Fruit fly (Drosophila melanogaster) whole organism, embryonic: ENCODE data around the gene Hydr2.

ENCODE experiments used
- Abd-B ChIP-seq: fragments of 200-800 bp; sonication (Bioruptor generic); optimal IDR thresholded peaks from 2 replicates; lab custom pipeline; 2018; ENCODE audit warnings: missing biosample characterization, mild to moderate bottlenecking, missing genetic modification characterization, moderate library complexity
- Asciz ChIP-seq: fragments of 200-800 bp; sonication (Bioruptor generic); optimal IDR thresholded peaks from 2 replicates; lab custom pipeline; 2017; ENCODE audit warnings: missing biosample characterization, mild to moderate bottlenecking, missing genetic modification characterization, missing genetic modification reagents
- Bgb ChIP-seq: fragments of 200-800 bp; sonication (Bioruptor generic); IDR thresholded peaks from 2 replicates; pipeline ENCODE4 v1.3.6; 2022; ENCODE audit warnings: missing biosample characterization, missing genetic modification characterization; ENCODE audit not compliant: partially characterized antibody
- CG10209 ChIP-seq: fragments of 200-800 bp; sonication (Bioruptor generic); optimal IDR thresholded peaks from 3 replicates; lab custom pipeline; 2017; ENCODE audit warnings: missing biosample characterization, mild to moderate bottlenecking, missing genetic modification characterization, missing genetic modification reagents
- CG10959 ChIP-seq: fragments of 200-800 bp; sonication (Bioruptor generic); IDR thresholded peaks from 2 replicates; pipeline ENCODE4 v1.3.6; 2022; ENCODE audit warnings: missing biosample characterization, missing genetic modification characterization
- CG11456 ChIP-seq: fragments of 200-800 bp; sonication (Bioruptor generic); IDR thresholded peaks from 3 replicates; pipeline ENCODE4 v1.3.6; 2022; ENCODE audit warnings: missing biosample characterization, missing genetic modification characterization
- CG11504 ChIP-seq: fragments of 200-800 bp; sonication (Bioruptor generic); optimal IDR thresholded peaks from 3 replicates; lab custom pipeline; 2019; ENCODE audit warnings: missing biosample characterization, mild to moderate bottlenecking, missing genetic modification characterization, moderate library complexity
- CG15269 ChIP-seq: fragments of 200-800 bp; sonication (Bioruptor generic); optimal IDR thresholded peaks from 2 replicates; lab custom pipeline; 2018; ENCODE audit warnings: missing biosample characterization, mild to moderate bottlenecking, missing genetic modification characterization, moderate library complexity
- CG17328 ChIP-seq: fragments of 200-800 bp; sonication (Bioruptor generic); IDR thresholded peaks from 2 replicates; pipeline ENCODE4 v1.3.6; 2022; ENCODE audit warnings: missing biosample characterization, missing genetic modification characterization
- CG17568 ChIP-seq: fragments of 200-800 bp; sonication (Bioruptor generic); optimal IDR thresholded peaks from 2 replicates; lab custom pipeline; 2018; ENCODE audit warnings: missing biosample characterization, mild to moderate bottlenecking, missing genetic modification characterization, moderate library complexity
- CG1792 ChIP-seq: fragments of 200-800 bp; sonication (Bioruptor generic); optimal IDR thresholded peaks from 2 replicates; lab custom pipeline; 2016; ENCODE audit warnings: missing biosample characterization, missing genetic modification characterization
- CG18619 ChIP-seq: fragments of 200-800 bp; sonication (Bioruptor generic); optimal IDR thresholded peaks from 3 replicates; lab custom pipeline; 2017; ENCODE audit warnings: missing biosample characterization, mild to moderate bottlenecking, missing genetic modification characterization
- CG2120 ChIP-seq: fragments of 200-800 bp; sonication (Bioruptor generic); optimal IDR thresholded peaks from 3 replicates; lab custom pipeline; 2016; ENCODE audit warnings: missing biosample characterization, missing genetic modification characterization
- CG2202 ChIP-seq: fragments of 200-800 bp; sonication (Bioruptor generic); optimal IDR thresholded peaks from 2 replicates; lab custom pipeline; 2018; ENCODE audit warnings: missing biosample characterization, mild to moderate bottlenecking, missing genetic modification characterization
- CG2875 ChIP-seq: fragments of 200-800 bp; sonication (Bioruptor generic); optimal IDR thresholded peaks from 2 replicates; lab custom pipeline; 2017; ENCODE audit warnings: missing biosample characterization, mild to moderate bottlenecking, missing genetic modification characterization, missing genetic modification reagents
- CG33557 ChIP-seq: fragments of 200-800 bp; sonication (Bioruptor generic); optimal IDR thresholded peaks from 2 replicates; lab custom pipeline; 2019; ENCODE audit warnings: missing biosample characterization, mild to moderate bottlenecking, missing genetic modification characterization, moderate library complexity
- CG3407 ChIP-seq: fragments of 200-800 bp; sonication (Bioruptor generic); optimal IDR thresholded peaks from 2 replicates; lab custom pipeline; 2018; ENCODE audit warnings: missing biosample characterization, mild to moderate bottlenecking, missing genetic modification characterization
- CG4282 ChIP-seq: fragments of 200-800 bp; sonication (Bioruptor generic); optimal IDR thresholded peaks from 2 replicates; lab custom pipeline; 2016; ENCODE audit warnings: missing biosample characterization, missing genetic modification characterization
- CG4617 ChIP-seq: fragments of 200-800 bp; sonication (Bioruptor generic); optimal IDR thresholded peaks from 3 replicates; lab custom pipeline; 2016; ENCODE audit warnings: missing biosample characterization, missing genetic modification characterization, borderline replicate concordance
- CG7839 ChIP-seq: fragments of 200-800 bp; sonication (Bioruptor generic); optimal IDR thresholded peaks from 3 replicates; lab custom pipeline; 2018; ENCODE audit warnings: missing biosample characterization, mild to moderate bottlenecking, missing genetic modification characterization, moderate library complexity
- CG7928 ChIP-seq: fragments of 200-800 bp; sonication (Bioruptor generic); optimal IDR thresholded peaks from 2 replicates; lab custom pipeline; 2017; ENCODE audit warnings: missing biosample characterization, mild to moderate bottlenecking, missing genetic modification characterization
- CG8944 ChIP-seq: fragments of 200-800 bp; sonication (Bioruptor generic); optimal IDR thresholded peaks from 3 replicates; lab custom pipeline; 2016; ENCODE audit warnings: missing biosample characterization, missing genetic modification characterization
- CG9817 ChIP-seq: fragments of 200-800 bp; sonication (Bioruptor generic); optimal IDR thresholded peaks from 2 replicates; lab custom pipeline; 2018; ENCODE audit warnings: missing biosample characterization, mild to moderate bottlenecking, missing genetic modification characterization, moderate library complexity
- D19A ChIP-seq: fragments of 200-800 bp; optimal IDR thresholded peaks from 3 replicates; lab custom pipeline; 2019; ENCODE audit warnings: missing biosample characterization, mild to moderate bottlenecking, missing genetic modification characterization, moderate library complexity
- Elba2 ChIP-seq: fragments of 200-800 bp; sonication (Bioruptor generic); optimal IDR thresholded peaks from 3 replicates; lab custom pipeline; 2016; ENCODE audit warnings: missing biosample characterization, missing genetic modification characterization
- HmgD ChIP-seq: fragments of 200-800 bp; sonication (Bioruptor generic); optimal IDR thresholded peaks from 3 replicates; lab custom pipeline; 2016; ENCODE audit warnings: missing biosample characterization, missing genetic modification characterization
- Hmr ChIP-seq: fragments of 200-800 bp; sonication (Bioruptor generic); optimal IDR thresholded peaks from 3 replicates; lab custom pipeline; 2017; ENCODE audit warnings: mild to moderate bottlenecking, missing biosample characterization, missing genetic modification reagents, missing genetic modification characterization
- Hr51 ChIP-seq, 2 experiments: fragments of 200-800 bp; sonication (Bioruptor generic); optimal IDR thresholded peaks; 2 replicates in 1 of 2; 3 replicates in 1 of 2; lab custom pipeline; 2016 to 2018; ENCODE audit warnings: missing biosample characterization in 2 of 2, missing genetic modification characterization in 2 of 2, mild to moderate bottlenecking in 1 of 2, moderate library complexity in 1 of 2
- Mrtf ChIP-seq: fragments of 200-800 bp; sonication (Bioruptor generic); IDR thresholded peaks from 3 replicates; pipeline ENCODE4 v1.3.6; 2022; ENCODE audit warnings: missing biosample characterization, missing genetic modification characterization
- Pdp1 ChIP-seq, 2 experiments: fragments of 200-800 bp; sonication (Bioruptor generic); optimal IDR thresholded peaks; 3 replicates each; lab custom pipeline; 2016; ENCODE audit warnings: missing biosample characterization in 2 of 2, missing genetic modification characterization in 2 of 2, mild to moderate bottlenecking in 1 of 2, moderate library complexity in 1 of 2
- Tbp ChIP-seq: fragments of >200 bp; optimal IDR thresholded peaks from 2 replicates; lab custom pipeline; 2018; ENCODE audit warnings: missing biosample characterization, missing genetic modification characterization
- Vsx1 ChIP-seq: fragments of 200-800 bp; sonication (Bioruptor generic); optimal IDR thresholded peaks from 2 replicates; lab custom pipeline; 2017; ENCODE audit warnings: missing biosample characterization, mild to moderate bottlenecking, missing genetic modification characterization, missing genetic modification reagents
- Xrp1 ChIP-seq: fragments of 200-800 bp; sonication (Bioruptor generic); IDR thresholded peaks from 2 replicates; pipeline ENCODE4 v1.3.6; 2022; ENCODE audit warnings: missing biosample characterization, missing genetic modification characterization
- YL-1 ChIP-seq: fragments of 200-800 bp; sonication (Bioruptor generic); optimal IDR thresholded peaks from 3 replicates; lab custom pipeline; 2017; ENCODE audit warnings: missing biosample characterization, mild to moderate bottlenecking, missing genetic modification characterization
- chn ChIP-seq: fragments of 200-800 bp; sonication (Bioruptor generic); optimal IDR thresholded peaks from 2 replicates; lab custom pipeline; 2016; ENCODE audit warnings: missing biosample characterization, missing genetic modification characterization
- crol ChIP-seq: fragments of 200-800 bp; sonication (Bioruptor generic); IDR thresholded peaks from 2 replicates; pipeline ENCODE4 v1.3.6; 2022; ENCODE audit warnings: missing biosample characterization, missing genetic modification characterization
- da ChIP-seq: fragments of 200-800 bp; sonication (Bioruptor generic); optimal IDR thresholded peaks from 2 replicates; lab custom pipeline; 2016; ENCODE audit warnings: missing biosample characterization, missing genetic modification characterization
- danr ChIP-seq: fragments of 200-800 bp; sonication (Bioruptor generic); IDR thresholded peaks from 2 replicates; pipeline ENCODE4 v1.3.6; 2022; ENCODE audit warnings: missing biosample characterization, missing genetic modification characterization
- her ChIP-seq: fragments of 200-800 bp; sonication (Bioruptor generic); optimal IDR thresholded peaks from 2 replicates; lab custom pipeline; 2016; ENCODE audit warnings: missing biosample characterization, missing genetic modification characterization
- jumu ChIP-seq: fragments of 200-800 bp; sonication (Bioruptor generic); optimal IDR thresholded peaks from 3 replicates; lab custom pipeline; 2016; ENCODE audit warnings: missing biosample characterization, missing genetic modification characterization
- klu ChIP-seq: fragments of 200-800 bp; sonication (Bioruptor generic); IDR thresholded peaks from 2 replicates; pipeline ENCODE4 v1.3.6; 2022; ENCODE audit warnings: missing biosample characterization, missing genetic modification characterization
- lola ChIP-seq, 3 experiments: fragments of >200 bp in 2 of 3; fragments of 200-800 bp in 1 of 3; sonication (Bioruptor generic) in 1 of 3; optimal IDR thresholded peaks; 2 replicates each; lab custom pipeline; 2017 to 2019; ENCODE audit warnings: missing biosample characterization in 3 of 3, missing genetic modification characterization in 3 of 3, mild to moderate bottlenecking in 1 of 3, moderate library complexity in 1 of 3
- luna ChIP-seq: fragments of 200-800 bp; sonication (Bioruptor generic); optimal IDR thresholded peaks from 2 replicates; lab custom pipeline; 2016; ENCODE audit warnings: missing biosample characterization, missing genetic modification characterization
- pho ChIP-seq: fragments of 200-800 bp; sonication (Bioruptor generic); optimal IDR thresholded peaks from 2 replicates; lab custom pipeline; 2016; ENCODE audit warnings: missing biosample characterization, missing genetic modification characterization
- phol ChIP-seq: fragments of 200-800 bp; sonication (Bioruptor generic); optimal IDR thresholded peaks from 3 replicates; lab custom pipeline; 2018; ENCODE audit warnings: missing biosample characterization, mild to moderate bottlenecking, missing genetic modification characterization, moderate library complexity
- row ChIP-seq: fragments of 200-800 bp; sonication (Bioruptor generic); IDR thresholded peaks from 3 replicates; pipeline ENCODE4 v1.3.6; 2022; ENCODE audit warnings: missing biosample characterization, missing genetic modification characterization
- sob ChIP-seq: fragments of 200-800 bp; sonication (Bioruptor generic); IDR thresholded peaks from 2 replicates; pipeline ENCODE4 v1.3.6; 2022; ENCODE audit warnings: missing biosample characterization, missing genetic modification characterization
- stwl ChIP-seq: fragments of 200-800 bp; sonication (Bioruptor generic); optimal IDR thresholded peaks from 3 replicates; lab custom pipeline; 2018; ENCODE audit warnings: missing biosample characterization, mild to moderate bottlenecking, missing genetic modification characterization, moderate library complexity
- wek ChIP-seq: fragments of 200-800 bp; sonication (Bioruptor generic); optimal IDR thresholded peaks from 3 replicates; lab custom pipeline; 2018; ENCODE audit warnings: missing biosample characterization, mild to moderate bottlenecking, missing genetic modification characterization, moderate library complexity
- zen ChIP-seq: fragments of 200-800 bp; sonication (Bioruptor generic); optimal IDR thresholded peaks from 3 replicates; lab custom pipeline; 2018; ENCODE audit warnings: missing biosample characterization, mild to moderate bottlenecking, missing genetic modification characterization, moderate library complexity

Gene Hydr2

DNA sequence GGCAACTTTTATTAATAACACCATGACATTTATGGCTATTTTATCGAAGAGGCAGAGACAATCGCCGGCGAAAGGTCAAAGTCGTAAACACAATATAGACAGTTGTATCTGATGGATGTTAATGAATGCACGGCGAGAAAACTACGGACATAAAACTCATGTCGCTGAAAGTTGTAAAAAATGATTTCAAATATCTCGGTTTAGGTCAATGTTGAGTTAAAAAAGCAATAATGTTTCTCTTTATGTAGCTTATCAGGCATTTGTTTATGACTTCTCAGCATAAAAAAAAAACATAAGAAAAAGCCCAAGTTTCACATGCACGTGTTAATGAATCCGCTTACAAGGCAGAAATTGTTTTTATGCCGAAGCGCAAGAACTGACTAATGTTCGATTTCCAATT is 42.1 kb upstream of the Hydr2 start (continued):
- TF ChIP-seq CG15269 (no peak), Xrp1 (GFP tag; lab: Robert Waterston, UW) (no peak; the same call in 1 of the 2 replicates), Tbp (no peak), CG33557 (GFP tag; lab: Kevin White, UChicago) (no peak), zen (tag; lab: Kevin White, UChicago) (no peak), jumu (GFP tag; lab: Kevin White, UChicago) (no peak), CG8944 (no peak), Vsx1 (GFP tag; lab: Kevin White, UChicago) (no peak), Mrtf (GFP tag; lab: Robert Waterston, UW) (no peak), CG11456 (0 out of 3 replicates have a peak, but pooled peaks have one; percentile 40), CG10959 (GFP tag; lab: Robert Waterston, UW) (no peak), CG3407 (no peak), CG4282 (no peak), CG1792 (GFP tag; lab: Kevin White, UChicago) (no peak), crol (GFP tag; lab: Robert Waterston, UW) (no peak), wek (GFP tag; lab: Kevin White, UChicago) (no peak), row (GFP tag; lab: Robert Waterston, UW) (peak; percentile 61), CG9817 (tag; lab: Kevin White, UChicago) (no peak), CG7928 (GFP tag; lab: Kevin White, UChicago) (no peak), chn (GFP tag; lab: Kevin White, UChicago) (no peak), klu (GFP tag; lab: Robert Waterston, UW) (no peak), Hr51 (GFP tag; optimal IDR thresholded peaks at IDR 0.05; lab: Kevin White, UChicago) (peak in 1 of 2 experiments; percentile 9), Abd-B (GFP tag; lab: Kevin White, UChicago) (peak; percentile 31), CG4617 (GFP tag; lab: Kevin White, UChicago) (no peak), lola (GFP tag; optimal IDR thresholded peaks at IDR 0.05; lab: Kevin White, UChicago) (no peak), D19A (no peak), CG18619 (GFP tag; lab: Kevin White, UChicago) (no peak), Pdp1 (GFP tag; optimal IDR thresholded peaks at IDR 0.05; lab: Kevin White, UChicago) (no peak), phol (tag; lab: Kevin White, UChicago) (no peak), her (GFP tag; lab: Kevin White, UChicago) (no peak), CG11504 (tag; lab: Kevin White, UChicago) (peak; percentile 12), CG7839 (tag; lab: Kevin White, UChicago) (peak; percentile 17), pho (GFP tag; lab: Kevin White, UChicago) (no peak), CG2875 (GFP tag; lab: Kevin White, UChicago) (no peak), CG17328 (GFP tag; lab: Robert Waterston, UW) (0 out of 2 replicates have a peak, but pooled peaks have one; percentile 8), stwl (tag; lab: Kevin White, UChicago) (no peak), HmgD (GFP tag; lab: Kevin White, UChicago) (no peak), luna (GFP tag; lab: Kevin White, UChicago) (no peak), danr (no peak)

dm6 chr2L:3121745-3122144 is 41.7 kb upstream of the Hydr2 start:
- TF ChIP-seq CG10209 (GFP tag; lab: Kevin White, UChicago) (peak; percentile 30), Bgb (no peak), CG2202 (tag; lab: Kevin White, UChicago) (peak; percentile 16), sob (peak; percentile 32; the same call in 1 of the 2 replicates), da (no peak), CG7839 (tag; lab: Kevin White, UChicago) (no peak), lola (GFP tag; optimal IDR thresholded peaks at IDR 0.05; lab: Kevin White, UChicago) (no peak), CG17568 (GFP tag; lab: Kevin White, UChicago) (peak; percentile 24), Xrp1 (GFP tag; lab: Robert Waterston, UW) (no peak), CG2120 (GFP tag; lab: Kevin White, UChicago) (peak; percentile 22), stwl (tag; lab: Kevin White, UChicago) (no peak), CG33557 (GFP tag; lab: Kevin White, UChicago) (peak; percentile 28), Hmr (GFP tag; lab: Kevin White, UChicago) (peak; percentile 43), Elba2 (GFP tag; lab: Kevin White, UChicago) (no peak), Asciz (GFP tag; lab: Kevin White, UChicago) (peak; percentile 38), YL-1 (GFP tag; lab: Kevin White, UChicago) (no peak)
